Fruit fly (Drosophila melanogaster) whole organism, embryonic: ENCODE results near the gene Cyp310a1.
A peak's percentile ranks its signal among the peaks of the same experiment; 100 is the strongest.

Experiments used
- Bteb2 ChIP-seq: fragments of 200-800 bp; sonication (Bioruptor generic); optimal IDR thresholded peaks from 2 replicates; lab custom pipeline; 2016; ENCODE audit warnings: missing biosample characterization, missing genetic modification characterization
- CG1024 ChIP-seq: fragments of 200-800 bp; sonication (Bioruptor generic); IDR thresholded peaks from 2 replicates; pipeline ENCODE4 v1.3.6; 2022; ENCODE audit warnings: missing biosample characterization, missing genetic modification characterization
- CG10565 ChIP-seq: fragments of 200-800 bp; sonication (Bioruptor generic); optimal IDR thresholded peaks from 3 replicates; lab custom pipeline; 2016; ENCODE audit warnings: missing biosample characterization, mild to moderate bottlenecking, missing genetic modification characterization
- CG11695 ChIP-seq: fragments of 200-800 bp; sonication (Bioruptor generic); IDR thresholded peaks from 3 replicates; pipeline ENCODE4 v1.3.6; 2022; ENCODE audit warnings: missing biosample characterization, missing genetic modification characterization
- CG12071 ChIP-seq: fragments of 200-800 bp; sonication (Bioruptor generic); optimal IDR thresholded peaks from 3 replicates; lab custom pipeline; 2018; ENCODE audit warnings: missing biosample characterization, mild to moderate bottlenecking, missing genetic modification characterization
- CG13296 ChIP-seq: fragments of 200-800 bp; sonication (Bioruptor generic); optimal IDR thresholded peaks from 3 replicates; lab custom pipeline; 2018; ENCODE audit warnings: missing biosample characterization, mild to moderate bottlenecking, missing genetic modification characterization
- CG15514 ChIP-seq: fragments of 200-800 bp; sonication (Bioruptor generic); optimal IDR thresholded peaks from 3 replicates; lab custom pipeline; 2017; ENCODE audit warnings: missing biosample characterization, missing genetic modification characterization, mild to moderate bottlenecking, moderate library complexity, missing genetic modification reagents
- CG16779 ChIP-seq: fragments of 200-800 bp; sonication (Bioruptor generic); IDR thresholded peaks from 2 replicates; pipeline ENCODE4 v1.3.6; 2022; ENCODE audit warnings: missing biosample characterization, missing genetic modification characterization
- CG18262 ChIP-seq: fragments of 200-800 bp; optimal IDR thresholded peaks from 3 replicates; lab custom pipeline; 2019; ENCODE audit warnings: missing biosample characterization, mild to moderate bottlenecking, missing genetic modification characterization, moderate library complexity
- CG31365 ChIP-seq: fragments of 200-800 bp; sonication (Bioruptor generic); optimal IDR thresholded peaks from 2 replicates; lab custom pipeline; 2018; ENCODE audit warnings: missing biosample characterization, mild to moderate bottlenecking, missing genetic modification characterization
- CG32767 ChIP-seq: fragments of 200-800 bp; sonication (Bioruptor generic); IDR thresholded peaks from 2 replicates; pipeline ENCODE4 v1.3.6; 2022; ENCODE audit warnings: missing biosample characterization, missing genetic modification characterization
- CG33557 ChIP-seq: fragments of 200-800 bp; sonication (Bioruptor generic); optimal IDR thresholded peaks from 2 replicates; lab custom pipeline; 2019; ENCODE audit warnings: missing biosample characterization, mild to moderate bottlenecking, missing genetic modification characterization, moderate library complexity
- CG3995 ChIP-seq: fragments of 200-800 bp; sonication (Bioruptor generic); optimal IDR thresholded peaks from 3 replicates; lab custom pipeline; 2016; ENCODE audit warnings: missing biosample characterization, missing genetic modification characterization
- CG4404 ChIP-seq: fragments of 200-800 bp; sonication (Bioruptor generic); IDR thresholded peaks from 2 replicates; pipeline ENCODE4 v1.3.6; 2022; ENCODE audit warnings: missing biosample characterization, missing genetic modification characterization
- CG4707 ChIP-seq: fragments of 200-800 bp; sonication (Bioruptor generic); optimal IDR thresholded peaks from 2 replicates; lab custom pipeline; 2018; ENCODE audit warnings: missing biosample characterization, mild to moderate bottlenecking, missing genetic modification characterization, moderate library complexity
- CG4854 ChIP-seq: fragments of 200-800 bp; sonication (Bioruptor generic); optimal IDR thresholded peaks from 2 replicates; lab custom pipeline; 2016; ENCODE audit warnings: missing biosample characterization, missing genetic modification characterization, inconsistent platforms
- CG6683 ChIP-seq: fragments of 200-800 bp; sonication (Bioruptor generic); optimal IDR thresholded peaks from 2 replicates; lab custom pipeline; 2017; ENCODE audit warnings: missing biosample characterization, mild to moderate bottlenecking, missing genetic modification characterization, missing genetic modification reagents
- CG6854 ChIP-seq: fragments of 200-800 bp; sonication (Bioruptor generic); optimal IDR thresholded peaks from 3 replicates; lab custom pipeline; 2017; ENCODE audit warnings: missing biosample characterization, mild to moderate bottlenecking, missing genetic modification characterization
- CG7963 ChIP-seq: fragments of 200-800 bp; sonication (Bioruptor generic); IDR thresholded peaks from 3 replicates; pipeline ENCODE4 v1.3.6; 2022; ENCODE audit warnings: missing biosample characterization, missing genetic modification characterization; ENCODE audit not compliant: partially characterized antibody
- GATAe ChIP-seq: fragments of 200-800 bp; sonication (Bioruptor generic); conservative IDR thresholded peaks from 2 replicates; pipeline ENCODE4 v1.3.6; 2022; ENCODE audit warnings: missing biosample characterization, missing genetic modification characterization
- Hand ChIP-seq: fragments of 200-800 bp; sonication (Bioruptor generic); optimal IDR thresholded peaks from 2 replicates; lab custom pipeline; 2017; ENCODE audit warnings: mild to moderate bottlenecking, missing biosample characterization, missing genetic modification reagents, missing genetic modification characterization
- Hmr ChIP-seq: fragments of 200-800 bp; sonication (Bioruptor generic); optimal IDR thresholded peaks from 3 replicates; lab custom pipeline; 2017; ENCODE audit warnings: mild to moderate bottlenecking, missing biosample characterization, missing genetic modification reagents, missing genetic modification characterization
- Lhr ChIP-seq: fragments of 200-800 bp; sonication (Bioruptor generic); optimal IDR thresholded peaks from 3 replicates; lab custom pipeline; 2017; ENCODE audit warnings: mild to moderate bottlenecking, missing biosample characterization, missing genetic modification reagents, missing genetic modification characterization
- MBD-R2 ChIP-seq: fragments of 200-800 bp; sonication (Bioruptor generic); IDR thresholded peaks from 2 replicates; pipeline ENCODE4 v1.3.6; 2022; ENCODE audit warnings: missing biosample characterization, missing genetic modification characterization
- MTF-1 ChIP-seq: fragments of 200-800 bp; sonication (Bioruptor generic); optimal IDR thresholded peaks from 2 replicates; lab custom pipeline; 2018; ENCODE audit warnings: missing biosample characterization, mild to moderate bottlenecking, missing genetic modification characterization, borderline replicate concordance
- Max ChIP-seq: fragments of 200-800 bp; sonication (Bioruptor generic); optimal IDR thresholded peaks from 2 replicates; lab custom pipeline; 2016; ENCODE audit warnings: missing biosample characterization, mild to moderate bottlenecking, missing genetic modification characterization
- Nf-YA ChIP-seq: fragments of 200-800 bp; sonication (Bioruptor generic); IDR thresholded peaks from 2 replicates; pipeline ENCODE4 v1.3.6; 2022; ENCODE audit warnings: missing biosample characterization, missing genetic modification characterization
- Opbp ChIP-seq: fragments of 200-800 bp; sonication (Bioruptor generic); IDR thresholded peaks from 3 replicates; pipeline ENCODE4 v1.3.6; 2022; ENCODE audit warnings: missing biosample characterization, missing genetic modification characterization; ENCODE audit not compliant: partially characterized antibody
- Ravus ChIP-seq: fragments of 200-800 bp; sonication (Bioruptor generic); IDR thresholded peaks from 2 replicates; pipeline ENCODE4 v1.3.6; 2022; ENCODE audit warnings: missing biosample characterization, missing genetic modification characterization
- ac ChIP-seq: fragments of 200-800 bp; sonication (Bioruptor generic); optimal IDR thresholded peaks from 3 replicates; lab custom pipeline; 2017; ENCODE audit warnings: missing biosample characterization, mild to moderate bottlenecking, missing genetic modification characterization
- ase ChIP-seq: fragments of 200-800 bp; sonication (Bioruptor generic); IDR thresholded peaks from 3 replicates; pipeline ENCODE4 v1.3.6; 2022; ENCODE audit warnings: missing biosample characterization, missing genetic modification characterization
- bbx ChIP-seq: fragments of 200-800 bp; sonication (Bioruptor generic); IDR thresholded peaks from 2 replicates; pipeline ENCODE4 v1.3.6; 2022; ENCODE audit warnings: missing biosample characterization, missing genetic modification characterization; ENCODE audit not compliant: partially characterized antibody
- bsh ChIP-seq, 2 experiments: fragments of 200-800 bp; sonication (Bioruptor generic); optimal IDR thresholded peaks; 2 replicates each; lab custom pipeline; 2017 to 2018; ENCODE audit warnings: mild to moderate bottlenecking in 2 of 2, missing biosample characterization in 2 of 2, missing genetic modification characterization in 2 of 2, moderate library complexity in 1 of 2
- cas ChIP-seq: fragments of 200-800 bp; sonication (Bioruptor generic); IDR thresholded peaks from 2 replicates; pipeline ENCODE4 v1.3.6; 2022; ENCODE audit warnings: missing biosample characterization, missing genetic modification characterization
- corto ChIP-seq: fragments of 200-800 bp; sonication (Bioruptor generic); optimal IDR thresholded peaks from 2 replicates; lab custom pipeline; 2016; ENCODE audit warnings: missing biosample characterization, mild to moderate bottlenecking, missing genetic modification characterization, moderate library complexity
- gcm2 ChIP-seq: fragments of 200-800 bp; sonication (Bioruptor generic); optimal IDR thresholded peaks from 2 replicates; lab custom pipeline; 2016; ENCODE audit warnings: missing biosample characterization, missing genetic modification characterization
- gt ChIP-seq: fragments of 200-800 bp; sonication (Bioruptor generic); IDR thresholded peaks from 2 replicates; pipeline ENCODE4 v1.3.6; 2022; ENCODE audit warnings: missing biosample characterization, missing genetic modification characterization
- hbn ChIP-seq: fragments of 200-800 bp; sonication (Bioruptor generic); IDR thresholded peaks from 2 replicates; pipeline ENCODE4 v1.3.6; 2022; ENCODE audit warnings: missing biosample characterization, missing genetic modification characterization; ENCODE audit not compliant: partially characterized antibody
- hth ChIP-seq: fragments of >200 bp; optimal IDR thresholded peaks from 2 replicates; lab custom pipeline; 2017; ENCODE audit warnings: inconsistent platforms
- jigr1 ChIP-seq: fragments of 200-800 bp; sonication (Bioruptor generic); IDR thresholded peaks from 3 replicates; pipeline ENCODE4 v1.3.6; 2022; ENCODE audit warnings: missing biosample characterization, missing genetic modification characterization
- ken ChIP-seq: fragments of 200-800 bp; sonication (Bioruptor generic); IDR thresholded peaks from 3 replicates; pipeline ENCODE4 v1.3.6; 2022; ENCODE audit warnings: missing biosample characterization, missing genetic modification characterization
- nmo ChIP-seq: fragments of 200-800 bp; sonication (Bioruptor generic); optimal IDR thresholded peaks from 2 replicates; lab custom pipeline; 2018; ENCODE audit warnings: missing biosample characterization, mild to moderate bottlenecking, missing genetic modification characterization, moderate library complexity
- pzg ChIP-seq: fragments of 200-800 bp; sonication (Bioruptor generic); optimal IDR thresholded peaks from 3 replicates; lab custom pipeline; 2018; ENCODE audit warnings: missing biosample characterization, mild to moderate bottlenecking, missing genetic modification characterization, moderate library complexity
- schlank ChIP-seq: fragments of 200-800 bp; sonication (Bioruptor generic); optimal IDR thresholded peaks from 2 replicates; lab custom pipeline; 2018; ENCODE audit warnings: missing biosample characterization, mild to moderate bottlenecking, missing genetic modification characterization
- sens-2 ChIP-seq: fragments of 200-800 bp; sonication (Bioruptor generic); IDR thresholded peaks from 2 replicates; pipeline ENCODE4 v1.3.6; 2022; ENCODE audit warnings: missing biosample characterization, missing genetic modification characterization
- trem ChIP-seq: fragments of 200-800 bp; optimal IDR thresholded peaks from 3 replicates; lab custom pipeline; 2019; ENCODE audit warnings: missing biosample characterization, mild to moderate bottlenecking, missing genetic modification characterization, moderate library complexity
- usp ChIP-seq: fragments of >200 bp; optimal IDR thresholded peaks from 2 replicates; lab custom pipeline; 2017; ENCODE audit warnings: missing biosample characterization, missing genetic modification characterization
- wor ChIP-seq: fragments of 200-800 bp; sonication (Bioruptor generic); IDR thresholded peaks from 2 replicates; pipeline ENCODE4 v1.3.6; 2022; ENCODE audit warnings: missing biosample characterization, missing genetic modification characterization

Gene Cyp310a1

dm6 chr2L:18676948-18677820, 24.4 kb upstream of the Cyp310a1 start, which contains the start of the genes Mst36Fa and CG31751 (continued):
- peak; percentile 89 for TF ChIP-seq CG13296 (GFP tag; lab: Kevin White, UChicago)
- TF ChIP-seq CG11695 (GFP tag; lab: Robert Waterston, UW), result peak; percentile 71
- TF ChIP-seq cas (GFP tag; lab: Robert Waterston, UW), result no peak
- TF ChIP-seq CG4404 (GFP tag; lab: Robert Waterston, UW), result no peak
- peak; percentile 75 for TF ChIP-seq CG31365 (tag; lab: Kevin White, UChicago)
- peak; percentile 47; the same call in 1 of the 3 replicates for TF ChIP-seq ase (GFP tag; lab: Robert Waterston, UW)
- no peak for TF ChIP-seq sens-2 (GFP tag; lab: Robert Waterston, UW)
- peak; percentile 47 for TF ChIP-seq gcm2
- TF ChIP-seq trem (tag; lab: Kevin White, UChicago), result peak; percentile 7
- TF ChIP-seq MTF-1 (GFP tag; lab: Kevin White, UChicago), result peak; percentile 87
- TF ChIP-seq CG15514 (GFP tag; lab: Kevin White, UChicago), result peak; percentile 89
- peak; percentile 30 for TF ChIP-seq nmo (GFP tag; lab: Kevin White, UChicago)
- TF ChIP-seq pzg (GFP tag; lab: Kevin White, UChicago), result peak; percentile 88
- TF ChIP-seq Max (GFP tag; lab: Kevin White, UChicago), result peak; percentile 57
- TF ChIP-seq corto, result no peak
- TF ChIP-seq jigr1 (GFP tag; lab: Robert Waterston, UW), result no peak
- 0 out of 3 replicates have a peak, but pooled peaks have one; percentile 32 for TF ChIP-seq Opbp (GFP tag; lab: Robert Waterston, UW)
- no peak for TF ChIP-seq gt (GFP tag; lab: Robert Waterston, UW)
- TF ChIP-seq Lhr (GFP tag; lab: Kevin White, UChicago), result peak; percentile 44
- no peak for TF ChIP-seq CG10565 (GFP tag; lab: Kevin White, UChicago)
- TF ChIP-seq Hand (GFP tag; lab: Kevin White, UChicago), result peak; percentile 61
- peak; percentile 73 for TF ChIP-seq Nf-YA (GFP tag; lab: Robert Waterston, UW)
- no peak for TF ChIP-seq CG7963
- peak in 1 of 2 experiments; percentile 68 for TF ChIP-seq bsh (GFP tag; optimal IDR thresholded peaks at IDR 0.05; lab: Kevin White, UChicago)
- no peak for TF ChIP-seq hth (lab: Kevin White, UChicago)
- peak; percentile 36 for TF ChIP-seq CG33557 (GFP tag; lab: Kevin White, UChicago)
- peak; percentile 4; the same call in 1 of the 3 replicates for TF ChIP-seq ken (GFP tag; lab: Robert Waterston, UW)
- peak; percentile 93 for TF ChIP-seq CG12071 (GFP tag; lab: Kevin White, UChicago)
- no peak for TF ChIP-seq hbn (GFP tag; lab: Robert Waterston, UW)
- peak; percentile 95 for TF ChIP-seq Hmr (GFP tag; lab: Kevin White, UChicago)
- TF ChIP-seq GATAe (GFP tag; lab: Robert Waterston, UW), result no peak
- peak; percentile 10 for TF ChIP-seq CG3995 (GFP tag; lab: Kevin White, UChicago)
- peak; percentile 79 for TF ChIP-seq CG16779 (GFP tag; lab: Robert Waterston, UW)
- TF ChIP-seq CG6683 (GFP tag; lab: Kevin White, UChicago), result peak; percentile 84
- TF ChIP-seq bbx (GFP tag; lab: Robert Waterston, UW), result no peak
- peak; percentile 63; the same call in 1 of the 2 replicates for TF ChIP-seq CG1024 (GFP tag; lab: Robert Waterston, UW)
- TF ChIP-seq Ravus (GFP tag; lab: Robert Waterston, UW), result no peak
- no peak for TF ChIP-seq wor (GFP tag; lab: Robert Waterston, UW)
- peak; percentile 75 for TF ChIP-seq CG4854 (GFP tag; lab: Kevin White, UChicago)
- peak; percentile 81 for TF ChIP-seq MBD-R2 (GFP tag; lab: Robert Waterston, UW)
- no peak for TF ChIP-seq usp
- peak; percentile 89 for TF ChIP-seq CG6854 (GFP tag; lab: Kevin White, UChicago)
- peak; percentile 64 for TF ChIP-seq Bteb2 (GFP tag; lab: Kevin White, UChicago)
- peak; percentile 88 for TF ChIP-seq schlank (tag; lab: Kevin White, UChicago)
- peak; percentile 77 for TF ChIP-seq CG4707 (GFP tag; lab: Kevin White, UChicago)
- TF ChIP-seq CG32767 (GFP tag; lab: Robert Waterston, UW), result peak; percentile 60
- no peak for TF ChIP-seq ac
- TF ChIP-seq CG18262 (tag; lab: Kevin White, UChicago), result peak; percentile 57
